Worm (Caenorhabditis elegans) whole organism, late embryonic: ENCODE data around the gene Y45G5AM.7.

Experiments used
- ahr-1 ChIP-seq: sonication (generic microtip); optimal IDR thresholded peaks from 2 replicates; lab custom pipeline; 2016; ENCODE audit warnings: missing genetic modification characterization, missing compliant biosample characterization
- ama-1 ChIP-seq: fragments of 150-350 bp; optimal IDR thresholded peaks from 2 replicates; lab custom pipeline; 2014
- ceh-22 ChIP-seq: sonication (generic microtip); optimal IDR thresholded peaks from 2 replicates; lab custom pipeline; 2017; ENCODE audit warnings: missing biosample characterization, missing genetic modification characterization
- ceh-48 ChIP-seq: sonication (generic microtip); optimal IDR thresholded peaks from 2 replicates; lab custom pipeline; 2016; ENCODE audit warnings: missing genetic modification characterization, inconsistent platforms, missing compliant biosample characterization
- ets-4 ChIP-seq: sonication (generic microtip); optimal IDR thresholded peaks from 2 replicates; lab custom pipeline; 2016; ENCODE audit warnings: missing genetic modification characterization, missing compliant biosample characterization
- fkh-10 ChIP-seq: fragments of 150-350 bp; optimal IDR thresholded peaks from 2 replicates; lab custom pipeline; 2014; ENCODE audit warnings: missing biosample characterization, missing genetic modification reagents, missing genetic modification characterization
- lin-11 ChIP-seq: fragments of 200-800 bp; sonication (Bioruptor generic); optimal IDR thresholded peaks from 2 replicates; lab custom pipeline; 2018; ENCODE audit warnings: mild to moderate bottlenecking, missing genetic modification characterization, missing compliant biosample characterization
- nfya-1 ChIP-seq: sonication (generic microtip); optimal IDR thresholded peaks from 2 replicates; lab custom pipeline; 2017; ENCODE audit warnings: missing genetic modification characterization, mild to moderate bottlenecking, missing compliant biosample characterization, antibody characterized with exemption, moderate library complexity
- pag-3 ChIP-seq: sonication (generic microtip); optimal IDR thresholded peaks from 2 replicates; lab custom pipeline; 2016; ENCODE audit warnings: missing compliant biosample characterization, missing genetic modification characterization, borderline replicate concordance
- pqm-1 ChIP-seq: sonication (generic microtip); optimal IDR thresholded peaks from 2 replicates; lab custom pipeline; 2016; ENCODE audit warnings: missing genetic modification characterization, missing compliant biosample characterization
- sox-2 ChIP-seq: fragments of 200-800 bp; sonication (Bioruptor generic); IDR thresholded peaks from 2 replicates; pipeline ENCODE4 v1.3.6; 2022; ENCODE audit warnings: missing genetic modification reagents, missing genetic modification characterization, missing compliant biosample characterization
- syd-9 ChIP-seq: sonication (generic microtip); optimal IDR thresholded peaks from 2 replicates; lab custom pipeline; 2016; ENCODE audit warnings: mild to moderate bottlenecking, missing genetic modification characterization, moderate library complexity, missing compliant biosample characterization
- unc-86 ChIP-seq: sonication (generic microtip); optimal IDR thresholded peaks from 2 replicates; lab custom pipeline; 2016; ENCODE audit warnings: missing genetic modification characterization, missing compliant biosample characterization

DNA sequence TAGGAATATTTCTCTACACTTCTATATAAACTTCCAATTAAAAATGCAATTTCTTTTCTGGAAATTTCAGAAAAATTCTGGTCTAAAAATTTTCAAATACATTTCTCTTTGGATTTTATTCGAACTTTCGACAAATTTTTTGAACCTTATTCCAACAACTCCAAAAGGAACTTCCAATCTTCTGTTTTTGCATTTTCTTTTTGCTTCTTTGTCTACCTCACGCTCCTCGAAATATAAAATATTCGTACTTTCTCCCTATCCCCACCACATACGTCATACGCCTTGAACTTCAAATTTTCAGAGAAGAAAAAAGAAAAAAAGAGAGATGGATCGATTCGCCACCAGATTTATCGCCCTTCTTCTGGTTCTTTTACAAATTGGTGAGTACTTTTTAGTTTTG, 49.3 kb upstream of the Y45G5AM.7 start, which contains the start of gene nlp-9:
- TF ChIP-seq pqm-1 (tag; lab: Kevin White, UChicago), result no peak
- TF ChIP-seq nfya-1 (tag; lab: Kevin White, UChicago), result no peak
- TF ChIP-seq lin-11 (tag; lab: Kevin White, UChicago), result no peak
- TF ChIP-seq sox-2, result no peak
- TF ChIP-seq ceh-48 (tag; lab: Kevin White, UChicago), result no peak
- TF ChIP-seq pag-3 (tag; lab: Kevin White, UChicago), result no peak
- no peak for TF ChIP-seq ceh-22 (tag; lab: Kevin White, UChicago)
- no peak for TF ChIP-seq fkh-10 (GFP tag; lab: Kevin White, UChicago)
- TF ChIP-seq ama-1 (lab: Kevin White, UChicago), result no peak
- TF ChIP-seq ahr-1 (tag; lab: Kevin White, UChicago), result no peak
- no peak for TF ChIP-seq syd-9 (tag; lab: Kevin White, UChicago)
- no peak for TF ChIP-seq unc-86 (tag; lab: Kevin White, UChicago)
- TF ChIP-seq ets-4 (tag; lab: Kevin White, UChicago), result no peak
